Worm (Caenorhabditis elegans) whole organism, L2 larva: ENCODE data around the gene K09C6.7.

ENCODE experiments used
- ama-1 ChIP-seq: fragments of 150-350 bp; optimal IDR thresholded peaks from 2 replicates; lab custom pipeline; 2018; ENCODE audit warnings: inconsistent platforms
- fos-1 ChIP-seq: fragments of 150-350 bp; optimal IDR thresholded peaks from 2 replicates; lab custom pipeline; 2014; ENCODE audit warnings: missing biosample characterization, missing genetic modification characterization
- nhr-11 ChIP-seq: fragments of 150-350 bp; optimal IDR thresholded peaks from 2 replicates; lab custom pipeline; 2014; ENCODE audit warnings: missing biosample characterization, missing genetic modification characterization
- nhr-25 ChIP-seq: fragments of 150-350 bp; sonication (generic microtip); optimal IDR thresholded peaks from 3 replicates; lab custom pipeline; 2014; ENCODE audit warnings: missing biosample characterization, missing genetic modification characterization
- snpc-4 ChIP-seq: fragments of 150-350 bp; optimal IDR thresholded peaks from 2 replicates; lab custom pipeline; 2014; ENCODE audit warnings: missing biosample characterization, missing genetic modification characterization
- zag-1 ChIP-seq: fragments of 150-350 bp; optimal IDR thresholded peaks from 2 replicates; lab custom pipeline; 2014; ENCODE audit warnings: missing biosample characterization, missing genetic modification characterization
- ztf-4 ChIP-seq: fragments of 150-350 bp; optimal IDR thresholded peaks from 2 replicates; lab custom pipeline; 2014; ENCODE audit warnings: missing biosample characterization, missing genetic modification characterization

DNA sequence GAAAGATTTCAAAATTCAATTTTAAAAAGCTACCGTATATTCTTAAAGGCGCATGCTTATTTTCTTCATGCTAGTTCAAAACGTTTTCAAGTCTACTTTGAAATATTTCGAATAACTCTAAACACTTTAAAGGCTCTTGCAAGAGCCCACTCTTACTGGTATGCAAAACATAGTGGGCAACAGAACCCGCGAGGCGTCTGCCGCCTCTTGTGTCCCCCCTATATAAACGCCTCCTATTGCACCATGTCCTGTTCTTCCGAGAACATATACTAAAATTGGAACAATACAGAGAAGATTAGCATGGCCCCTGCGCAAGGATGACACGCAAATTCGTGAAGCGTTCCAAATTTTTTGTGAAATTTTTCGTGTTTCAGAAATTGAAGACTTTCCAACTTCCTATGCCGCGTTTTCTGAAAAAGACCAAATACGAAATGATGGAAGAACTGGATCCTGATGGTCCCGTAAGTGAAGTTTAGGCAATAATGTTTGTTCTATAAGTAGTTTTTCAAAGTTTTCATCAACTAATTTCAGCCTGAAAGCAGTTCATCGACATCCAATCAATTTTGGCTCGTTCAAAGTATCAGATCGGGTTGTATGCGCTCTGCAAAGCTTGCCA, 20.1 kb upstream of the K09C6.7 start:
- TF ChIP-seq ama-1 (lab: Kevin White, UChicago) (no peak), nhr-25 (no peak), snpc-4 (tag; lab: Kevin White, UChicago) (peak; percentile 88), fos-1 (tag; lab: Kevin White, UChicago) (no peak), zag-1 (tag; lab: Kevin White, UChicago) (no peak), ztf-4 (tag; lab: Kevin White, UChicago) (no peak), nhr-11 (tag; lab: Kevin White, UChicago) (no peak)
